Fruit fly (Drosophila melanogaster) whole organism, prepupa: ENCODE results near the gene CG9135.

ENCODE experiments used
- CG11762 ChIP-seq: fragments of 200-800 bp; sonication (Bioruptor generic); optimal IDR thresholded peaks from 3 replicates; lab custom pipeline; 2016; ENCODE audit warnings: missing biosample characterization, missing genetic modification characterization; ENCODE audit not compliant: insufficient read depth
- CG15336 ChIP-seq: fragments of 200-800 bp; sonication (Bioruptor generic); IDR thresholded peaks from 2 replicates; pipeline ENCODE4 v1.3.6; 2022; ENCODE audit warnings: missing biosample characterization, missing genetic modification characterization
- CG6792 ChIP-seq: fragments of 200-800 bp; sonication (Bioruptor generic); optimal IDR thresholded peaks from 3 replicates; lab custom pipeline; 2016; ENCODE audit warnings: missing biosample characterization, missing genetic modification characterization
- CG6808 ChIP-seq: fragments of 200-800 bp; sonication (Bioruptor generic); optimal IDR thresholded peaks from 3 replicates; lab custom pipeline; 2017; ENCODE audit warnings: missing biosample characterization, missing genetic modification characterization, mild to moderate bottlenecking, moderate library complexity, missing genetic modification reagents
- Eip78C ChIP-seq: fragments of 200-800 bp; sonication (Bioruptor generic); peaks from one replicate; lab custom pipeline; 2016; ENCODE audit warnings: missing biosample characterization, missing genetic modification characterization
- Ets96B ChIP-seq: fragments of 200-800 bp; optimal IDR thresholded peaks from 2 replicates; lab custom pipeline; 2019; ENCODE audit warnings: missing biosample characterization, mild to moderate bottlenecking, missing genetic modification characterization, moderate library complexity
- Lpt ChIP-seq: fragments of 200-800 bp; sonication (Bioruptor generic); optimal IDR thresholded peaks from 3 replicates; lab custom pipeline; 2016; ENCODE audit warnings: missing biosample characterization, missing genetic modification characterization
- Smox ChIP-seq: fragments of 200-800 bp; sonication (Bioruptor generic); optimal IDR thresholded peaks from 3 replicates; lab custom pipeline; 2016; ENCODE audit warnings: missing biosample characterization, missing genetic modification characterization
- Sox15 ChIP-seq: fragments of 200-800 bp; sonication (Bioruptor generic); optimal IDR thresholded peaks from 3 replicates; lab custom pipeline; 2016; ENCODE audit warnings: missing biosample characterization, missing genetic modification characterization
- dsx ChIP-seq: fragments of 200-800 bp; optimal IDR thresholded peaks from 3 replicates; lab custom pipeline; 2019; ENCODE audit warnings: missing biosample characterization, mild to moderate bottlenecking, missing genetic modification characterization, moderate library complexity; ENCODE audit not compliant: poor library complexity, severe bottlenecking
- esn ChIP-seq: fragments of 200-800 bp; sonication (Bioruptor generic); optimal IDR thresholded peaks from 2 replicates; lab custom pipeline; 2016; ENCODE audit warnings: missing biosample characterization, mild to moderate bottlenecking, missing genetic modification characterization, moderate library complexity
- net ChIP-seq: fragments of 200-800 bp; sonication (Bioruptor generic); optimal IDR thresholded peaks from 3 replicates; lab custom pipeline; 2016; ENCODE audit warnings: missing biosample characterization, missing genetic modification characterization
- topi ChIP-seq: fragments of 200-800 bp; sonication (Bioruptor generic); optimal IDR thresholded peaks from 3 replicates; lab custom pipeline; 2016; ENCODE audit warnings: missing biosample characterization, missing genetic modification characterization

- TF ChIP-seq Ets96B (tag; lab: Kevin White, UChicago) (no peak), topi (GFP tag; lab: Kevin White, UChicago) (no peak), CG15336 (GFP tag; lab: Robert Waterston, UW) (no peak), Sox15 (no peak), CG11762 (no peak), Eip78C (GFP tag; lab: Kevin White, UChicago) (peak; percentile 63), CG6808 (GFP tag; lab: Kevin White, UChicago) (no peak), Lpt (GFP tag; lab: Kevin White, UChicago) (no peak), CG6792 (GFP tag; lab: Kevin White, UChicago) (no peak), Smox (no peak), net (no peak), esn (GFP tag; lab: Kevin White, UChicago) (no peak), dsx (GFP tag; lab: Kevin White, UChicago) (no peak)
Observed at dm6 chr2L:6099270-6099644, 48.7 kb downstream of the CG9135 start.
